Worm (Caenorhabditis elegans) whole organism, young adult: ENCODE data around the gene C14B9.3.

Experiments used
- B0336.3 ChIP-seq: fragments of 200-800 bp; sonication (Bioruptor generic); IDR thresholded peaks from 2 replicates; pipeline ENCODE4 v1.3.6; 2022; ENCODE audit warnings: missing genetic modification characterization, missing compliant biosample characterization
- F10E7.11 ChIP-seq: sonication (generic microtip); optimal IDR thresholded peaks from 2 replicates; lab custom pipeline; 2017; ENCODE audit warnings: mild to moderate bottlenecking, missing genetic modification characterization, moderate library complexity, missing compliant biosample characterization
- F22D6.2 ChIP-seq: sonication (generic microtip); optimal IDR thresholded peaks from 2 replicates; lab custom pipeline; 2016; ENCODE audit warnings: mild to moderate bottlenecking, missing genetic modification characterization, missing compliant biosample characterization
- F33H1.4 ChIP-seq: fragments of 200-800 bp; sonication (Bioruptor generic); IDR thresholded peaks from 2 replicates; pipeline ENCODE4 v1.3.6; 2022; ENCODE audit warnings: missing genetic modification reagents, missing genetic modification characterization, missing compliant biosample characterization
- F49E8.2 ChIP-seq: sonication (generic microtip); optimal IDR thresholded peaks from 3 replicates; lab custom pipeline; 2017; ENCODE audit warnings: missing genetic modification characterization, mild to moderate bottlenecking, missing compliant biosample characterization, antibody characterized with exemption, moderate library complexity; ENCODE audit not compliant: insufficient read depth
- F57A8.1 ChIP-seq: fragments of 200-800 bp; sonication (Bioruptor generic); optimal IDR thresholded peaks from 2 replicates; lab custom pipeline; 2018; ENCODE audit warnings: mild to moderate bottlenecking, missing genetic modification characterization, moderate library complexity, missing compliant biosample characterization
- F57C9.4 ChIP-seq: sonication (generic microtip); optimal IDR thresholded peaks from 2 replicates; lab custom pipeline; 2017; ENCODE audit warnings: mild to moderate bottlenecking, missing genetic modification characterization, missing compliant biosample characterization
- K11D2.4 ChIP-seq: fragments of 200-800 bp; sonication (Bioruptor generic); IDR thresholded peaks from 2 replicates; pipeline ENCODE4 v1.3.6; 2022; ENCODE audit warnings: missing genetic modification reagents, missing genetic modification characterization, missing compliant biosample characterization
- T07F8.4 ChIP-seq: sonication (generic microtip); optimal IDR thresholded peaks from 2 replicates; lab custom pipeline; 2016; ENCODE audit warnings: mild to moderate bottlenecking, missing genetic modification characterization, moderate library complexity, missing compliant biosample characterization
- Y53G8AR.9 ChIP-seq: fragments of 200-800 bp; sonication (Bioruptor generic); conservative IDR thresholded peaks from 2 replicates; pipeline ENCODE4 v1.3.6; 2022; ENCODE audit warnings: missing genetic modification reagents, missing genetic modification characterization, missing compliant biosample characterization
- Y56A3A.18 ChIP-seq: fragments of 200-800 bp; sonication (Bioruptor generic); IDR thresholded peaks from 2 replicates; pipeline ENCODE4 v1.3.6; 2022; ENCODE audit warnings: missing genetic modification reagents, missing genetic modification characterization, missing compliant biosample characterization
- Y95B8A.8 ChIP-seq: fragments of 200-800 bp; sonication (Bioruptor generic); IDR thresholded peaks from 2 replicates; pipeline ENCODE4 v1.3.6; 2022; ENCODE audit warnings: missing genetic modification reagents, missing genetic modification characterization, missing compliant biosample characterization
- ZK185.1 ChIP-seq: sonication (generic microtip); optimal IDR thresholded peaks from 2 replicates; lab custom pipeline; 2016; ENCODE audit warnings: mild to moderate bottlenecking, missing genetic modification characterization, missing compliant biosample characterization; ENCODE audit not compliant: poor library complexity, severe bottlenecking
- aptf-2 ChIP-seq: fragments of 200-800 bp; sonication (Bioruptor generic); conservative IDR thresholded peaks from 2 replicates; pipeline ENCODE4 v1.3.6; 2022; ENCODE audit warnings: missing genetic modification reagents, missing genetic modification characterization, missing compliant biosample characterization
- aptf-3 ChIP-seq: fragments of 200-800 bp; sonication (Bioruptor generic); IDR thresholded peaks from 2 replicates; pipeline ENCODE4 v1.3.6; 2022; ENCODE audit warnings: missing genetic modification characterization, missing compliant biosample characterization
- attf-3 ChIP-seq: fragments of 200-800 bp; sonication (Bioruptor generic); conservative IDR thresholded peaks from 2 replicates; pipeline ENCODE4 v1.3.6; 2022; ENCODE audit warnings: missing genetic modification reagents, missing genetic modification characterization, missing compliant biosample characterization
- ccch-3 ChIP-seq: fragments of 200-800 bp; sonication (Bioruptor generic); optimal IDR thresholded peaks from 2 replicates; lab custom pipeline; 2018; ENCODE audit warnings: mild to moderate bottlenecking, missing genetic modification characterization, missing compliant biosample characterization
- ceh-27 ChIP-seq: fragments of 200-800 bp; sonication (Bioruptor generic); optimal IDR thresholded peaks from 2 replicates; lab custom pipeline; 2018; ENCODE audit warnings: mild to moderate bottlenecking, missing genetic modification characterization, moderate library complexity, missing compliant biosample characterization
- ceh-58 ChIP-seq: fragments of 200-800 bp; sonication (Bioruptor generic); IDR thresholded peaks from 2 replicates; pipeline ENCODE4 v1.3.6; 2022; ENCODE audit warnings: missing genetic modification characterization, missing compliant biosample characterization
- die-1 ChIP-seq: sonication (generic microtip); optimal IDR thresholded peaks from 2 replicates; lab custom pipeline; 2016; ENCODE audit warnings: missing genotype, mild to moderate bottlenecking, missing genetic modification characterization, missing compliant biosample characterization
- dox-1 ChIP-seq: fragments of 200-800 bp; sonication (Bioruptor generic); IDR thresholded peaks from 2 replicates; pipeline ENCODE4 v1.3.6; 2022; ENCODE audit warnings: missing genetic modification reagents, missing genetic modification characterization, missing compliant biosample characterization
- dpff-1 ChIP-seq: sonication (generic microtip); optimal IDR thresholded peaks from 2 replicates; lab custom pipeline; 2017; ENCODE audit warnings: mild to moderate bottlenecking, missing genetic modification characterization, missing compliant biosample characterization
- dpl-1 ChIP-seq: fragments of 150-350 bp; optimal IDR thresholded peaks from 2 replicates; lab custom pipeline; 2014; ENCODE audit warnings: missing biosample characterization, missing genetic modification reagents, missing genetic modification characterization
- ets-4 ChIP-seq: fragments of 200-800 bp; sonication (Bioruptor generic); optimal IDR thresholded peaks from 2 replicates; lab custom pipeline; 2018; ENCODE audit warnings: mild to moderate bottlenecking, missing genetic modification characterization, missing compliant biosample characterization
- him-1 ChIP-seq: sonication (generic microtip); optimal IDR thresholded peaks from 2 replicates; lab custom pipeline; 2016; ENCODE audit warnings: missing genotype, missing genetic modification reagents, missing genetic modification characterization, missing compliant biosample characterization
- hmg-20 ChIP-seq: fragments of 200-800 bp; sonication (Bioruptor generic); IDR thresholded peaks from 2 replicates; pipeline ENCODE4 v1.3.6; 2022; ENCODE audit warnings: missing genetic modification reagents, missing genetic modification characterization, missing compliant biosample characterization
- hrde-1 ChIP-seq: sonication (generic microtip); optimal IDR thresholded peaks from 2 replicates; lab custom pipeline; 2016; ENCODE audit warnings: missing genetic modification characterization, mild to moderate bottlenecking, missing compliant biosample characterization, moderate library complexity, missing genotype, missing genetic modification reagents, borderline replicate concordance
- let-607 ChIP-seq, 2 experiments: fragments of 200-800 bp in 1 of 2; sonication (Bioruptor generic) in 1 of 2; sonication (generic microtip) in 1 of 2; optimal IDR thresholded peaks; 2 replicates each; lab custom pipeline; 2016 to 2018; ENCODE audit warnings: mild to moderate bottlenecking in 2 of 2, missing compliant biosample characterization in 2 of 2, missing genetic modification characterization in 2 of 2, moderate library complexity in 2 of 2, missing genotype in 1 of 2
- lin-26 ChIP-seq: fragments of 200-800 bp; sonication (Bioruptor generic); IDR thresholded peaks from 2 replicates; pipeline ENCODE4 v1.3.6; 2022; ENCODE audit warnings: missing genetic modification reagents, missing genetic modification characterization, missing compliant biosample characterization
- lin-35 ChIP-seq, 3 experiments: fragments of 150-350 bp in 2 of 3; sonication (generic microtip) in 1 of 3; optimal IDR thresholded peaks; 2 replicates each; lab custom pipeline; 2014 to 2018; ENCODE audit warnings: missing biosample characterization in 3 of 3, missing genetic modification characterization in 3 of 3, missing genetic modification reagents in 3 of 3
- lin-40 ChIP-seq: sonication (generic microtip); optimal IDR thresholded peaks from 2 replicates; lab custom pipeline; 2016; ENCODE audit warnings: missing genetic modification characterization, mild to moderate bottlenecking, missing compliant biosample characterization, missing genotype, missing genetic modification reagents
- lsl-1 ChIP-seq: fragments of 200-800 bp; sonication (Bioruptor generic); optimal IDR thresholded peaks from 2 replicates; lab custom pipeline; 2018; ENCODE audit warnings: mild to moderate bottlenecking, missing genetic modification characterization, moderate library complexity, missing compliant biosample characterization
- madf-3 ChIP-seq: fragments of 200-800 bp; sonication (Bioruptor generic); IDR thresholded peaks from 2 replicates; pipeline ENCODE4 v1.3.6; 2022; ENCODE audit warnings: missing genetic modification reagents, missing genetic modification characterization, missing compliant biosample characterization
- madf-8 ChIP-seq: fragments of 200-800 bp; sonication (Bioruptor generic); conservative IDR thresholded peaks from 2 replicates; pipeline ENCODE4 v1.3.6; 2022; ENCODE audit warnings: missing genetic modification reagents, missing genetic modification characterization, missing compliant biosample characterization
- mcd-1 ChIP-seq: fragments of 200-800 bp; sonication (Bioruptor generic); IDR thresholded peaks from 2 replicates; pipeline ENCODE4 v1.3.6; 2022; ENCODE audit warnings: missing genetic modification reagents, missing genetic modification characterization, missing compliant biosample characterization
- nhr-179 ChIP-seq: sonication (generic microtip); optimal IDR thresholded peaks from 2 replicates; lab custom pipeline; 2016; ENCODE audit warnings: mild to moderate bottlenecking, missing genetic modification characterization, missing compliant biosample characterization
- nhr-80 ChIP-seq: sonication (generic microtip); optimal IDR thresholded peaks from 2 replicates; lab custom pipeline; 2016; ENCODE audit warnings: missing genetic modification characterization, missing compliant biosample characterization
- pha-4 ChIP-seq: fragments of 150-350 bp; sonication (generic microtip); optimal IDR thresholded peaks from 2 replicates; lab custom pipeline; 2014; ENCODE audit warnings: missing biosample characterization, missing genetic modification reagents, missing genetic modification characterization
- repo-1 ChIP-seq: sonication (generic microtip); optimal IDR thresholded peaks from 2 replicates; lab custom pipeline; 2017; ENCODE audit warnings: mild to moderate bottlenecking, missing genetic modification characterization, missing compliant biosample characterization
- sdz-38 ChIP-seq: sonication (generic microtip); optimal IDR thresholded peaks from 2 replicates; lab custom pipeline; 2016; ENCODE audit warnings: missing genotype, missing genetic modification characterization, missing compliant biosample characterization
- tbx-9 ChIP-seq: sonication (generic microtip); optimal IDR thresholded peaks from 2 replicates; lab custom pipeline; 2016; ENCODE audit warnings: borderline replicate concordance, missing genetic modification characterization, inconsistent platforms, missing compliant biosample characterization
- unc-130 ChIP-seq: sonication (generic microtip); optimal IDR thresholded peaks from 2 replicates; lab custom pipeline; 2016; ENCODE audit warnings: missing genetic modification reagents, missing genetic modification characterization, missing compliant biosample characterization
- xnd-1 ChIP-seq: sonication (generic microtip); optimal IDR thresholded peaks from 2 replicates; lab custom pipeline; 2016; ENCODE audit warnings: missing genotype, missing genetic modification reagents, missing genetic modification characterization, missing compliant biosample characterization
- zfh-2 ChIP-seq: fragments of 200-800 bp; sonication (Bioruptor generic); conservative IDR thresholded peaks from 2 replicates; pipeline ENCODE4 v1.3.6; 2022; ENCODE audit warnings: missing genetic modification reagents, missing genetic modification characterization, missing compliant biosample characterization
- ztf-18 ChIP-seq: sonication (generic microtip); optimal IDR thresholded peaks from 2 replicates; lab custom pipeline; 2016; ENCODE audit warnings: missing genotype, mild to moderate bottlenecking, missing genetic modification characterization, missing compliant biosample characterization
- ztf-22 ChIP-seq: fragments of 200-800 bp; sonication (Bioruptor generic); optimal IDR thresholded peaks from 2 replicates; lab custom pipeline; 2018; ENCODE audit warnings: mild to moderate bottlenecking, missing genetic modification characterization, moderate library complexity, missing compliant biosample characterization
- ztf-3 ChIP-seq: fragments of 200-800 bp; sonication (Bioruptor generic); optimal IDR thresholded peaks from 2 replicates; lab custom pipeline; 2018; ENCODE audit warnings: mild to moderate bottlenecking, missing genetic modification characterization, missing compliant biosample characterization

C14B9.3 gene

DNA sequence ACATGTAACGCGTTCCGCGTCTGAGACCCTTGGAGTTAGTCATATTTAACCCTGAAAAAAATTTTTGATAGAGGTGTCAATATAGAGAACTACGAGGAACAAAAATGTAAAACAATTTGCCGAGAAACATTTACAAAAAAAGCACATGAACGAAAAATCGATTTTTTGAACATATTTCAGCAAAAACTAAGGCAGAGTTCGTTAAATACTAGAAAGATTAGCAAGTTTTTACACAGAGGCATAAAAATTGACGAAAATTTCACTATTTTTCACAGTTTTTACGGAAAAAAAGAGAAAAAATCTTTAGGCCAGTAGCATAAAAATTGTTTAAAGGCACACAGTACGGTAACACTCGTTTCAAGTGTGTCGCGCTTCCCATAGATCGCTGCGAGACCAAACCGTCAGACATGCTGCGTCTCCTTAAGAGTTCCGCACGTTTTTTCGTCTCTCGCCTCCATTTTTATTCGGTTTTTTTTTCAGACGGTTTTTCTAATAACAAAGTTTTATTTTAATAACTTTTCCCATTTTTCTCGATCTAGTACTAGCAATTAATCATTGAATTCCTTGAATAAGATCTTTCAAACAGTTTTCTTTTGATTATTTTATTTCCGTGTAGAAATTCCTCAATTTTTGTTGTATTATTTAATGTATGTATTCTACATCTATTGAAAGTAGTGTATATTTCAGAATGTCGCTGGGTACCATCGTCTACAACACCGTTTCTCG lies 21.8 kb downstream of the C14B9.3 start, which contains the start of the genes rpl-21 and C14B9.10 (continued):
- TF ChIP-seq madf-8 (GFP tag; lab: Robert Waterston, UW) (peak; percentile 53), pha-4 (tag; lab: Kevin White, UChicago) (peak; percentile 76), B0336.3 (GFP tag; lab: Robert Waterston, UW) (peak; percentile 63), aptf-3 (GFP tag; lab: Robert Waterston, UW) (no peak), sdz-38 (tag; lab: Kevin White, UChicago) (no peak), lin-35 (GFP tag; optimal IDR thresholded peaks at IDR 0.05; lab: Kevin White, UChicago) (peak in 1 of 3 experiments; percentile 67), ztf-18 (peak; percentile 55), T07F8.4 (tag; lab: Kevin White, UChicago) (no peak), lsl-1 (GFP tag; lab: Kevin White, UChicago) (peak; percentile 96), tbx-9 (tag; lab: Kevin White, UChicago) (no peak), ZK185.1 (tag; lab: Kevin White, UChicago) (peak; percentile 66), ceh-58 (no peak), Y95B8A.8 (GFP tag; lab: Robert Waterston, UW) (no peak), Y53G8AR.9 (peak; percentile 52; the same call in 1 of the 2 replicates), F22D6.2 (tag; lab: Kevin White, UChicago) (no peak), nhr-179 (tag; lab: Kevin White, UChicago) (no peak), zfh-2 (GFP tag; lab: Robert Waterston, UW) (no peak), dox-1 (GFP tag; lab: Robert Waterston, UW) (peak; percentile 80), let-607 (tag; optimal IDR thresholded peaks at IDR 0.05; lab: Kevin White, UChicago) (peak in 1 of 2 experiments; percentile 59), unc-130 (GFP tag; lab: Kevin White, UChicago) (peak; percentile 34), hmg-20 (GFP tag; lab: Robert Waterston, UW) (no peak), F10E7.11 (no peak), him-1 (tag; lab: Kevin White, UChicago) (peak; percentile 65), Y56A3A.18 (no peak), K11D2.4 (GFP tag; lab: Robert Waterston, UW) (no peak), F57A8.1 (GFP tag; lab: Kevin White, UChicago) (no peak), madf-3 (peak; percentile 89), xnd-1 (tag; lab: Kevin White, UChicago) (peak; percentile 60), ccch-3 (GFP tag; lab: Kevin White, UChicago) (no peak), nhr-80 (tag; lab: Kevin White, UChicago) (peak; percentile 36), mcd-1 (GFP tag; lab: Robert Waterston, UW) (peak; percentile 80), F49E8.2 (peak; percentile 82), F33H1.4 (GFP tag; lab: Robert Waterston, UW) (peak; percentile 98), repo-1 (no peak), dpff-1 (tag; lab: Kevin White, UChicago) (no peak), ztf-22 (GFP tag; lab: Kevin White, UChicago) (no peak), lin-26 (GFP tag; lab: Robert Waterston, UW) (no peak), ets-4 (GFP tag; lab: Kevin White, UChicago) (no peak), aptf-2 (GFP tag; lab: Robert Waterston, UW) (no peak), die-1 (tag; lab: Kevin White, UChicago) (no peak), hrde-1 (tag; lab: Kevin White, UChicago) (no peak), attf-3 (GFP tag; lab: Robert Waterston, UW) (peak; percentile 70), dpl-1 (GFP tag; lab: Kevin White, UChicago) (peak; percentile 30), ceh-27 (GFP tag; lab: Kevin White, UChicago) (peak; percentile 79), lin-40 (tag; lab: Kevin White, UChicago) (peak; percentile 46), F57C9.4 (tag; lab: Kevin White, UChicago) (no peak), ztf-3 (GFP tag; lab: Kevin White, UChicago) (no peak)
